Fruit fly (Drosophila melanogaster) whole organism, embryonic: ENCODE measurements around the gene SCCRO.

ENCODE experiments used
- Atf6 ChIP-seq: fragments of 200-800 bp; sonication (Bioruptor generic); IDR thresholded peaks from 2 replicates; pipeline ENCODE4 v1.3.6; 2022; ENCODE audit warnings: missing biosample characterization, missing genetic modification characterization
- Blimp-1 ChIP-seq: fragments of 200-800 bp; sonication (Bioruptor generic); optimal IDR thresholded peaks from 3 replicates; lab custom pipeline; 2018; ENCODE audit warnings: missing biosample characterization, missing genetic modification characterization, mild to moderate bottlenecking, moderate library complexity, missing genetic modification reagents
- CG10543 ChIP-seq: fragments of 200-800 bp; sonication (Bioruptor generic); optimal IDR thresholded peaks from 3 replicates; lab custom pipeline; 2017; ENCODE audit warnings: missing biosample characterization, mild to moderate bottlenecking, missing genetic modification characterization, moderate library complexity
- CG10979 ChIP-seq: fragments of 200-800 bp; sonication (Bioruptor generic); optimal IDR thresholded peaks from 2 replicates; lab custom pipeline; 2018; ENCODE audit warnings: missing biosample characterization, mild to moderate bottlenecking, missing genetic modification characterization, moderate library complexity
- CG14441 ChIP-seq: fragments of 200-800 bp; sonication (Bioruptor generic); IDR thresholded peaks from 2 replicates; pipeline ENCODE4 v1.3.6; 2022; ENCODE audit warnings: missing biosample characterization, missing genetic modification characterization
- CG1529 ChIP-seq: fragments of 200-800 bp; sonication (Bioruptor generic); optimal IDR thresholded peaks from 3 replicates; lab custom pipeline; 2018; ENCODE audit warnings: missing biosample characterization, missing genetic modification characterization
- CG17361 ChIP-seq: fragments of 200-800 bp; sonication (Bioruptor generic); IDR thresholded peaks from 3 replicates; pipeline ENCODE4 v1.3.6; 2022; ENCODE audit warnings: missing biosample characterization, missing genetic modification characterization
- CG17385 ChIP-seq: fragments of 200-800 bp; sonication (Bioruptor generic); optimal IDR thresholded peaks from 3 replicates; lab custom pipeline; 2018; ENCODE audit warnings: missing biosample characterization, mild to moderate bottlenecking, missing genetic modification characterization
- CG18262 ChIP-seq: fragments of 200-800 bp; optimal IDR thresholded peaks from 3 replicates; lab custom pipeline; 2019; ENCODE audit warnings: missing biosample characterization, mild to moderate bottlenecking, missing genetic modification characterization, moderate library complexity
- CG18599 ChIP-seq: fragments of 200-800 bp; sonication (Bioruptor generic); optimal IDR thresholded peaks from 3 replicates; lab custom pipeline; 2017; ENCODE audit warnings: missing biosample characterization, missing genetic modification characterization, mild to moderate bottlenecking, moderate library complexity, missing genetic modification reagents
- CG2116 ChIP-seq: fragments of 200-800 bp; sonication (Bioruptor generic); optimal IDR thresholded peaks from 3 replicates; lab custom pipeline; 2018; ENCODE audit warnings: missing biosample characterization, mild to moderate bottlenecking, missing genetic modification characterization
- CG2120 ChIP-seq: fragments of 200-800 bp; sonication (Bioruptor generic); optimal IDR thresholded peaks from 3 replicates; lab custom pipeline; 2016; ENCODE audit warnings: missing biosample characterization, missing genetic modification characterization
- CG2129 ChIP-seq: fragments of 200-800 bp; sonication (Bioruptor generic); IDR thresholded peaks from 2 replicates; pipeline ENCODE4 v1.3.6; 2022; ENCODE audit warnings: missing biosample characterization, missing genetic modification characterization; ENCODE audit not compliant: partially characterized antibody
- CG2712 ChIP-seq: fragments of 200-800 bp; optimal IDR thresholded peaks from 3 replicates; lab custom pipeline; 2019; ENCODE audit warnings: missing biosample characterization, mild to moderate bottlenecking, missing genetic modification characterization, moderate library complexity
- CG34422 ChIP-seq: fragments of 200-800 bp; sonication (Bioruptor generic); IDR thresholded peaks from 3 replicates; pipeline ENCODE4 v1.3.6; 2022; ENCODE audit warnings: missing biosample characterization, missing genetic modification characterization
- CG6175 ChIP-seq: fragments of 200-800 bp; sonication (Bioruptor generic); IDR thresholded peaks from 3 replicates; pipeline ENCODE4 v1.3.6; 2022; ENCODE audit warnings: missing biosample characterization, missing genetic modification characterization
- CG7745 ChIP-seq: fragments of 200-800 bp; sonication (Bioruptor generic); optimal IDR thresholded peaks from 2 replicates; lab custom pipeline; 2018; ENCODE audit warnings: missing biosample characterization, mild to moderate bottlenecking, missing genetic modification characterization, moderate library complexity
- CG7928 ChIP-seq: fragments of 200-800 bp; sonication (Bioruptor generic); optimal IDR thresholded peaks from 2 replicates; lab custom pipeline; 2017; ENCODE audit warnings: missing biosample characterization, mild to moderate bottlenecking, missing genetic modification characterization
- CG8089 ChIP-seq: fragments of 200-800 bp; sonication (Bioruptor generic); optimal IDR thresholded peaks from 3 replicates; lab custom pipeline; 2016; ENCODE audit warnings: missing biosample characterization, missing genetic modification characterization
- CG8281 ChIP-seq: fragments of 200-800 bp; sonication (Bioruptor generic); optimal IDR thresholded peaks from 2 replicates; lab custom pipeline; 2018; ENCODE audit warnings: missing biosample characterization, mild to moderate bottlenecking, missing genetic modification characterization, moderate library complexity
- D19A ChIP-seq: fragments of 200-800 bp; optimal IDR thresholded peaks from 3 replicates; lab custom pipeline; 2019; ENCODE audit warnings: missing biosample characterization, mild to moderate bottlenecking, missing genetic modification characterization, moderate library complexity
- Dll ChIP-seq: fragments of 200-800 bp; sonication (Bioruptor generic); IDR thresholded peaks from 4 replicates; pipeline ENCODE4 v1.3.6; 2022; ENCODE audit warnings: missing biosample characterization, missing genetic modification characterization; ENCODE audit not compliant: partially characterized antibody
- Ets65A ChIP-seq: fragments of 200-800 bp; sonication (Bioruptor generic); peaks from one replicate; lab custom pipeline; 2016; ENCODE audit warnings: missing biosample characterization, missing genetic modification characterization
- Hsf ChIP-seq: fragments of 200-800 bp; sonication (Bioruptor generic); optimal IDR thresholded peaks from 3 replicates; lab custom pipeline; 2016; ENCODE audit warnings: missing biosample characterization, missing genetic modification characterization
- Lim3 ChIP-seq: fragments of 200-800 bp; sonication (Bioruptor generic); IDR thresholded peaks from 2 replicates; pipeline ENCODE4 v1.3.6; 2022; ENCODE audit warnings: missing biosample characterization, missing genetic modification characterization
- Max ChIP-seq: fragments of 200-800 bp; sonication (Bioruptor generic); optimal IDR thresholded peaks from 2 replicates; lab custom pipeline; 2016; ENCODE audit warnings: missing biosample characterization, mild to moderate bottlenecking, missing genetic modification characterization
- Med ChIP-seq: fragments of 200-800 bp; sonication (Bioruptor generic); peaks from one replicate; lab custom pipeline; 2016; ENCODE audit warnings: missing biosample characterization, missing genetic modification characterization, mild to moderate bottlenecking, inconsistent platforms, moderate library complexity
- NFAT ChIP-seq: fragments of 200-800 bp; sonication (Bioruptor generic); IDR thresholded peaks from 2 replicates; pipeline ENCODE4 v1.3.6; 2022; ENCODE audit warnings: missing biosample characterization, missing genetic modification characterization
- Pdp1 ChIP-seq, 2 experiments: fragments of 200-800 bp; sonication (Bioruptor generic); optimal IDR thresholded peaks; 3 replicates each; lab custom pipeline; 2016; ENCODE audit warnings: missing biosample characterization in 2 of 2, missing genetic modification characterization in 2 of 2, mild to moderate bottlenecking in 1 of 2, moderate library complexity in 1 of 2
- Vsx1 ChIP-seq: fragments of 200-800 bp; sonication (Bioruptor generic); optimal IDR thresholded peaks from 2 replicates; lab custom pipeline; 2017; ENCODE audit warnings: missing biosample characterization, mild to moderate bottlenecking, missing genetic modification characterization, missing genetic modification reagents
- YL-1 ChIP-seq: fragments of 200-800 bp; sonication (Bioruptor generic); optimal IDR thresholded peaks from 3 replicates; lab custom pipeline; 2017; ENCODE audit warnings: missing biosample characterization, mild to moderate bottlenecking, missing genetic modification characterization
- ase ChIP-seq: fragments of 200-800 bp; sonication (Bioruptor generic); IDR thresholded peaks from 3 replicates; pipeline ENCODE4 v1.3.6; 2022; ENCODE audit warnings: missing biosample characterization, missing genetic modification characterization
- cwo ChIP-seq: fragments of 200-800 bp; sonication (Bioruptor generic); optimal IDR thresholded peaks from 3 replicates; lab custom pipeline; 2017; ENCODE audit warnings: missing biosample characterization, missing genetic modification characterization, mild to moderate bottlenecking, moderate library complexity, missing genetic modification reagents
- dmrt99B ChIP-seq: fragments of 200-800 bp; sonication (Bioruptor generic); optimal IDR thresholded peaks from 2 replicates; lab custom pipeline; 2018; ENCODE audit warnings: missing biosample characterization, mild to moderate bottlenecking, missing genetic modification characterization, moderate library complexity
- dysf ChIP-seq: fragments of 200-800 bp; sonication (Bioruptor generic); IDR thresholded peaks from 3 replicates; pipeline ENCODE4 v1.3.6; 2022; ENCODE audit warnings: missing biosample characterization, missing genetic modification characterization
- exex ChIP-seq: fragments of 200-800 bp; sonication (Bioruptor generic); optimal IDR thresholded peaks from 4 replicates; lab custom pipeline; 2018; ENCODE audit warnings: missing biosample characterization, mild to moderate bottlenecking, missing genetic modification characterization, moderate library complexity
- fu2 ChIP-seq: fragments of 200-800 bp; sonication (Bioruptor generic); optimal IDR thresholded peaks from 2 replicates; lab custom pipeline; 2016; ENCODE audit warnings: missing biosample characterization, missing genetic modification characterization
- kni ChIP-seq: fragments of 200-800 bp; sonication (Bioruptor generic); optimal IDR thresholded peaks from 3 replicates; lab custom pipeline; 2017; ENCODE audit warnings: mild to moderate bottlenecking, missing biosample characterization, missing genetic modification reagents, missing genetic modification characterization
- lab ChIP-seq: fragments of 200-800 bp; sonication (Bioruptor generic); optimal IDR thresholded peaks from 3 replicates; lab custom pipeline; 2017; ENCODE audit warnings: missing biosample characterization, missing genetic modification characterization, mild to moderate bottlenecking, moderate library complexity, missing genetic modification reagents
- mirr ChIP-seq: fragments of 200-800 bp; sonication (Bioruptor generic); optimal IDR thresholded peaks from 3 replicates; lab custom pipeline; 2018; ENCODE audit warnings: missing biosample characterization, mild to moderate bottlenecking, missing genetic modification characterization
- pfk ChIP-seq: fragments of 200-800 bp; sonication (Bioruptor generic); optimal IDR thresholded peaks from 2 replicates; lab custom pipeline; 2018; ENCODE audit warnings: missing biosample characterization, mild to moderate bottlenecking, missing genetic modification characterization, moderate library complexity
- row ChIP-seq: fragments of 200-800 bp; sonication (Bioruptor generic); IDR thresholded peaks from 3 replicates; pipeline ENCODE4 v1.3.6; 2022; ENCODE audit warnings: missing biosample characterization, missing genetic modification characterization
- sob ChIP-seq: fragments of 200-800 bp; sonication (Bioruptor generic); IDR thresholded peaks from 2 replicates; pipeline ENCODE4 v1.3.6; 2022; ENCODE audit warnings: missing biosample characterization, missing genetic modification characterization
- sqz ChIP-seq: fragments of 200-800 bp; sonication (Bioruptor generic); optimal IDR thresholded peaks from 3 replicates; lab custom pipeline; 2018; ENCODE audit warnings: missing biosample characterization, mild to moderate bottlenecking, missing genetic modification characterization
- sr ChIP-seq: fragments of 200-800 bp; sonication (Bioruptor generic); IDR thresholded peaks from 3 replicates; pipeline ENCODE4 v1.3.6; 2022; ENCODE audit warnings: missing biosample characterization, missing genetic modification characterization
- ssp ChIP-seq: fragments of 200-800 bp; sonication (Bioruptor generic); IDR thresholded peaks from 2 replicates; pipeline ENCODE4 v1.3.6; 2022; ENCODE audit warnings: missing biosample characterization, missing genetic modification characterization
- tll ChIP-seq, 2 experiments: fragments of 200-800 bp in 1 of 2; fragments of >200 bp in 1 of 2; sonication (Bioruptor generic) in 1 of 2; optimal IDR thresholded peaks; 2 replicates each; lab custom pipeline; 2017 to 2019; ENCODE audit warnings: missing biosample characterization in 2 of 2, missing genetic modification characterization in 2 of 2, mild to moderate bottlenecking in 1 of 2, moderate library complexity in 1 of 2
- wdn ChIP-seq: fragments of 200-800 bp; sonication (Bioruptor generic); IDR thresholded peaks from 2 replicates; pipeline ENCODE4 v1.3.6; 2022; ENCODE audit warnings: missing biosample characterization, missing genetic modification characterization

SCCRO gene

dm6 chr3L:15538582-15539490 is 24.4 kb upstream of the SCCRO start (continued):
- TF ChIP-seq tll (GFP tag; optimal IDR thresholded peaks at IDR 0.05; lab: Kevin White, UChicago) (no peak), dmrt99B (peak; percentile 1), Lim3 (no peak), Vsx1 (GFP tag; lab: Kevin White, UChicago) (peak; percentile 55), lab (peak; percentile 2), D19A (peak; percentile 72), CG7928 (GFP tag; lab: Kevin White, UChicago) (no peak), CG18262 (tag; lab: Kevin White, UChicago) (peak; percentile 18), exex (tag; lab: Kevin White, UChicago) (peak; percentile 88), dysf (GFP tag; lab: Robert Waterston, UW) (no peak), pfk (GFP tag; lab: Kevin White, UChicago) (no peak), CG17361 (GFP tag; lab: Robert Waterston, UW) (no peak), sqz (peak; percentile 77), Pdp1 (GFP tag; optimal IDR thresholded peaks at IDR 0.05; lab: Kevin White, UChicago) (peak in 1 of 2 experiments; percentile 35), CG34422 (GFP tag; lab: Robert Waterston, UW) (peak; percentile 39; the same call in 1 of the 3 replicates), mirr (GFP tag; lab: Kevin White, UChicago) (peak; percentile 41), row (GFP tag; lab: Robert Waterston, UW) (peak; percentile 44; the same call in 2 of the 3 replicates), CG14441 (GFP tag; lab: Robert Waterston, UW) (0 out of 2 replicates have a peak, but pooled peaks have one; percentile 38), CG2129 (GFP tag; lab: Robert Waterston, UW) (no peak), CG8281 (no peak), Max (GFP tag; lab: Kevin White, UChicago) (no peak), cwo (peak; percentile 84), CG7745 (tag; lab: Kevin White, UChicago) (no peak), Ets65A (peak; percentile 40), CG8089 (GFP tag; lab: Kevin White, UChicago) (no peak), sr (GFP tag; lab: Robert Waterston, UW) (no peak), CG10979 (tag; lab: Kevin White, UChicago) (no peak), Dll (GFP tag; lab: Robert Waterston, UW) (no peak), CG10543 (GFP tag; lab: Kevin White, UChicago) (no peak), CG1529 (GFP tag; lab: Kevin White, UChicago) (no peak), CG18599 (GFP tag; lab: Kevin White, UChicago) (peak; percentile 12), ssp (GFP tag; lab: Robert Waterston, UW) (no peak), CG2120 (GFP tag; lab: Kevin White, UChicago) (no peak), Med (GFP tag; lab: Kevin White, UChicago) (peak; percentile 21)

dm6 chr3L:15539903-15540409 is 23.3 kb upstream of the SCCRO start:
- TF ChIP-seq CG17385 (no peak), fu2 (no peak), NFAT (GFP tag; lab: Robert Waterston, UW) (no peak), CG2116 (GFP tag; lab: Kevin White, UChicago) (no peak), Atf6 (no peak), YL-1 (GFP tag; lab: Kevin White, UChicago) (no peak), Hsf (GFP tag; lab: Kevin White, UChicago) (no peak), Blimp-1 (peak; percentile 12), Med (GFP tag; lab: Kevin White, UChicago) (peak; percentile 8), pfk (GFP tag; lab: Kevin White, UChicago) (no peak), wdn (GFP tag; lab: Robert Waterston, UW) (no peak), CG2712 (tag; lab: Kevin White, UChicago) (no peak), kni (GFP tag; lab: Kevin White, UChicago) (peak; percentile 12), CG6175 (no peak), ase (GFP tag; lab: Robert Waterston, UW) (no peak), sob (no peak)
